Worm (Caenorhabditis elegans): Measurements from ENCODE around the gene H35B03.1.

Gene H35B03.1

DNA sequence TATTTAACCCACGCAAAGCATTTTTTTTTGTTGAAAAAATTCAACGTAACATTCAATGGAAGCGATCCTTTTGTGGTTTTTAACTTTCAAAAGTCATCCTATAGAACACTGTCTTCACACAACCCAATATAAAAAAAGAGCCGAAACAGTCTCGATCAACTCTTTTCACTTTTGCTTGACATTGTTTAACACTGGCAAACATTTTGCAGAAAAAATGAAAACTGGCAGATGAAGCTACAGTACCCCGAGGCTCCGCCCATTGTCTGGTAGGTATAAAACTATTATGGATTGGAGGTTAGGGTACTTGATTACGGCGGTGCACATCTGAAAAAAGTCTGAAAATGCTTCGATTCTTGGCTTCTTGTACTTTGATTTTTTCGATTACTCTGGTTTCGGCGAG, 9.3 kb downstream of the H35B03.1 start, which contains the start of gene cpg-18:
TSS of gene cpg-18 (plus strand) at position 301 of the 400 bp plus-strand sequence.
- TF ChIP-seq ceh-82 (tag; optimal IDR thresholded peaks at IDR 0.05) (no peak), skn-1 (tag; optimal IDR thresholded peaks at IDR 0.05) (no peak), nhr-77 (tag; optimal IDR thresholded peaks at IDR 0.05) (no peak), C34F6.9 (tag; optimal IDR thresholded peaks at IDR 0.05) (no peak), ztf-4 (tag; optimal IDR thresholded peaks at IDR 0.05) (no peak), nhr-129 (tag; optimal IDR thresholded peaks at IDR 0.05) (no peak), nhr-12 (tag; optimal IDR thresholded peaks at IDR 0.05) (no peak), zag-1 (tag; optimal IDR thresholded peaks at IDR 0.05) (no peak)

DNA sequence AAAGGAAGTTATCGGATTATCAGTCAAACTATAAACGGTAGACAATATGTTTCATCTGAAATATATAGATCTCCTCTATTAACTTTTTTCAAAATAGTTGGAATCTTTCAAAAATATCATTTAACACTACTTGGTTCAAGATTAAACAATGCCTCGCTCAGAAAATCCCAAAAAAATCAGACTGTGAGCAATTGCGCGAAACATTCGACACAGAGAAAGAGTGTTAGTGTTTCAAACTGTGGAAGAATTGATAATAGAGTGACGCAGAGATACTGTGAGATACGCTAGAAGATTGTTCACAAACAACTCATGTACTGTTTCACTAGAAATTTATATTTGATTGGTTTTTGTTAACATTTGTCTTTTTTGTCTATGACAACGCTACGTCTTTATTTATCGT, 15.6 kb downstream of the H35B03.1 start, which contains the start of gene chil-11:
TSS of gene chil-11 (plus strand) at position 301 of the 400 bp plus-strand sequence.
- no peak for TF ChIP-seq nhr-23 (tag; optimal IDR thresholded peaks at IDR 0.05)
- no peak for TF ChIP-seq lin-39 (tag; optimal IDR thresholded peaks at IDR 0.05)
- TF ChIP-seq sem-4 (tag; optimal IDR thresholded peaks at IDR 0.05) = no peak
- no peak for TF ChIP-seq unc-62 (GFP tag; optimal IDR thresholded peaks at IDR 0.05)
- TF ChIP-seq ztf-1 (GFP tag; conservative IDR thresholded peaks at IDR 0.05) = no peak
- TF ChIP-seq mdl-1 (tag; optimal IDR thresholded peaks at IDR 0.05) = no peak
- no peak for TF ChIP-seq F13H6.1 (tag; optimal IDR thresholded peaks at IDR 0.05)
- TF ChIP-seq zag-1 (tag; optimal IDR thresholded peaks at IDR 0.05) = no peak
- TF ChIP-seq mbf-1 (tag; optimal IDR thresholded peaks at IDR 0.05) = no peak
- TF ChIP-seq fos-1 (tag; optimal IDR thresholded peaks at IDR 0.05) = no peak
- TF ChIP-seq peb-1 (tag; optimal IDR thresholded peaks at IDR 0.05) = no peak
- TF ChIP-seq nhr-77 (tag; optimal IDR thresholded peaks at IDR 0.05) = no peak
- TF ChIP-seq skn-1 (tag; optimal IDR thresholded peaks at IDR 0.05) = no peak
- TF ChIP-seq ceh-16 (tag; optimal IDR thresholded peaks at IDR 0.05) = no peak
- no peak for TF ChIP-seq nhr-25 (tag; optimal IDR thresholded peaks at IDR 0.05)
- no peak for TF ChIP-seq aly-2 (tag; optimal IDR thresholded peaks at IDR 0.05)
- no peak for TF ChIP-seq nhr-12 (tag; optimal IDR thresholded peaks at IDR 0.05)
- TF ChIP-seq nhr-237 (tag; optimal IDR thresholded peaks at IDR 0.05) = no peak

DNA sequence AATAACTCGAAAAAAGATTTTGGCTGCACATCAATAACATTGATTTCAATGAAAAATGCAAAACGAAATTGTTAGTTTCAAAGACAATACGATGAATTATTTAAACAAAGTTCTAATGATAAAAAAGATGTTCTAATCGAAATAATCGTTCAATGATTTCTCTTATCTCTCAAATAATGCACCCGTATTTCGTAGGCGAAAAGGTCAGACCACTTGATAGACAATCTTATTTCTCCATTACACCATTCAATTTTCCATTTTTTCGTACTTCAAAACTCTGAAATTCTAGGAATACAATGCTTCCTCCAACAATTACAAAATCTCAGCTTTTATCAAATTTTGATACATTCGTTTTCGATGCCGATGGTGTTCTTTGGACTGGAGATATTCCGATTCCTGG, 18.7 kb downstream of the H35B03.1 start, which contains the start of gene C45E5.1:
TSS of gene C45E5.1 (plus strand) at position 290 of the 400 bp plus-strand sequence.
- TF ChIP-seq nhr-129 (tag; optimal IDR thresholded peaks at IDR 0.05) (no peak), fos-1 (tag; optimal IDR thresholded peaks at IDR 0.05) (peak; percentile 48), nhr-21 (tag; optimal IDR thresholded peaks at IDR 0.05) (no peak), R02D3.7 (tag; optimal IDR thresholded peaks at IDR 0.05) (no peak), sma-9 (GFP tag; optimal IDR thresholded peaks at IDR 0.05) (peak; percentile 66), sma-9 (tag; optimal IDR thresholded peaks at IDR 0.05) (no peak), nhr-23 (tag; optimal IDR thresholded peaks at IDR 0.05) (no peak), alr-1 (tag; optimal IDR thresholded peaks at IDR 0.05) (no peak), nhr-12 (tag; optimal IDR thresholded peaks at IDR 0.05) (no peak), nhr-10 (tag; optimal IDR thresholded peaks at IDR 0.05) (no peak), ceh-16 (tag; optimal IDR thresholded peaks at IDR 0.05) (no peak)

DNA sequence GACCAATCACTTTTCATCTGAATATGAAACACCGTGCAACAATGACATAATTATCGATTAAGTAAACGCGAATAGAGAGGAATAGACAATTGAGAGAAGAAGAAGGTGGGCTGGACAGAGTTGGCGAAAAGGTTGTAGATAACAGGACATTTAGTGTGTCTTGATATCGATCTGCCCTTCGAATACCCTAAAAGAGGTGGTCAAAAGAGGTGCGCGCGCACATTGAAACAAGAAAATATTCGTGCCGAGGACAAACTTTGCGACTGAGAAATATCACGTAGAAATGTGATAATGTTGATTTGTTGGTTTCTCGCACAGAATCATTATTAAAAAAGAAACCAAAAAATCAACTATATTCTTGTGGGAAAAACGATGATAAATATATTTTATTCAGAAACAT, 24.5 kb downstream of the H35B03.1 start:
- TF ChIP-seq ztf-11 (tag; optimal IDR thresholded peaks at IDR 0.05) = no peak
- no peak for TF ChIP-seq mdl-1 (tag; optimal IDR thresholded peaks at IDR 0.05)
- TF ChIP-seq sma-9 (GFP tag; optimal IDR thresholded peaks at IDR 0.05) = peak; percentile 80
- TF ChIP-seq sma-9 (tag; optimal IDR thresholded peaks at IDR 0.05) = no peak
- peak; percentile 14 for TF ChIP-seq fos-1 (tag; optimal IDR thresholded peaks at IDR 0.05)
- TF ChIP-seq R02D3.7 (tag; optimal IDR thresholded peaks at IDR 0.05) = no peak
- TF ChIP-seq lin-39 (tag; optimal IDR thresholded peaks at IDR 0.05) = no peak
- no peak for TF ChIP-seq peb-1 (tag; optimal IDR thresholded peaks at IDR 0.05)
- TF ChIP-seq nhr-21 (tag; optimal IDR thresholded peaks at IDR 0.05) = peak; percentile 31
- no peak for TF ChIP-seq snpc-4 (tag; optimal IDR thresholded peaks at IDR 0.05)
- no peak for TF ChIP-seq ZK546.5 (tag; optimal IDR thresholded peaks at IDR 0.05)
- no peak for TF ChIP-seq unc-55 (GFP tag; optimal IDR thresholded peaks at IDR 0.05)
- TF ChIP-seq gmeb-1 (tag; optimal IDR thresholded peaks at IDR 0.05) = no peak
- TF ChIP-seq nhr-11 (tag; optimal IDR thresholded peaks at IDR 0.05) = no peak
- no peak for TF ChIP-seq F13H6.1 (tag; optimal IDR thresholded peaks at IDR 0.05)
- TF ChIP-seq nhr-129 (tag; optimal IDR thresholded peaks at IDR 0.05) = peak; percentile 15
- TF ChIP-seq ceh-16 (tag; optimal IDR thresholded peaks at IDR 0.05) = peak; percentile 37
- no peak for TF ChIP-seq lsy-2 (tag; optimal IDR thresholded peaks at IDR 0.05)
- no peak for TF ChIP-seq zag-1 (tag; optimal IDR thresholded peaks at IDR 0.05)
- no peak for TF ChIP-seq ztf-4 (tag; optimal IDR thresholded peaks at IDR 0.05)
- TF ChIP-seq nhr-237 (tag; optimal IDR thresholded peaks at IDR 0.05) = no peak
- TF ChIP-seq elt-1 (tag; optimal IDR thresholded peaks at IDR 0.05) = no peak
- no peak for TF ChIP-seq mbf-1 (tag; optimal IDR thresholded peaks at IDR 0.05)
- no peak for TF ChIP-seq ama-1 (optimal IDR thresholded peaks at IDR 0.05)
- TF ChIP-seq skn-1 (tag; optimal IDR thresholded peaks at IDR 0.05) = no peak
- no peak for TF ChIP-seq Y55F3AM.14 (GFP tag; optimal IDR thresholded peaks at IDR 0.05)
- peak; percentile 57 for TF ChIP-seq nhr-25 (tag; optimal IDR thresholded peaks at IDR 0.05)
- no peak for TF ChIP-seq nhr-6 (tag; optimal IDR thresholded peaks at IDR 0.05)
- no peak for TF ChIP-seq dmd-4 (tag; optimal IDR thresholded peaks at IDR 0.05)
- TF ChIP-seq crh-2 (tag; optimal IDR thresholded peaks at IDR 0.05) = peak; percentile 7
- TF ChIP-seq unc-39 (tag; optimal IDR thresholded peaks at IDR 0.05) = no peak
- TF ChIP-seq alr-1 (tag; optimal IDR thresholded peaks at IDR 0.05) = no peak
- TF ChIP-seq sem-4 (tag; optimal IDR thresholded peaks at IDR 0.05) = no peak
- no peak for TF ChIP-seq C34F6.9 (tag; optimal IDR thresholded peaks at IDR 0.05)
- TF ChIP-seq sma-3 (GFP tag; optimal IDR thresholded peaks at IDR 0.05) = peak; percentile 11
- no peak for TF ChIP-seq egl-27 (tag; optimal IDR thresholded peaks at IDR 0.05)

All from whole organism, L2 larva.